Fruit fly (Drosophila melanogaster) whole organism, wandering third instar larva: ENCODE data around the gene CG43137.

Source experiments
- Abd-B ChIP-seq: fragments of >200 bp; optimal IDR thresholded peaks from 2 replicates; lab custom pipeline; 2017; ENCODE audit warnings: missing biosample characterization, missing genetic modification characterization
- CG32264 ChIP-seq: fragments of 200-800 bp; sonication (Bioruptor generic); optimal IDR thresholded peaks from 2 replicates; lab custom pipeline; 2016; ENCODE audit warnings: missing biosample characterization, missing genetic modification characterization
- CG9705 ChIP-seq: fragments of 200-800 bp; sonication (Bioruptor generic); optimal IDR thresholded peaks from 2 replicates; lab custom pipeline; 2018; ENCODE audit warnings: missing biosample characterization, mild to moderate bottlenecking, missing genetic modification characterization
- CrebA ChIP-seq: fragments of 200-800 bp; sonication (Bioruptor generic); optimal IDR thresholded peaks from 2 replicates; lab custom pipeline; 2016; ENCODE audit warnings: missing biosample characterization, mild to moderate bottlenecking, missing genetic modification characterization, borderline replicate concordance
- Dfd ChIP-seq: fragments of >200 bp; optimal IDR thresholded peaks from 2 replicates; lab custom pipeline; 2017; ENCODE audit warnings: missing biosample characterization, missing genetic modification characterization
- Dif ChIP-seq: fragments of 200-275, 200-300 bp; sonication (Bioruptor generic); optimal IDR thresholded peaks from 2 replicates; lab custom pipeline; 2018; ENCODE audit warnings: missing biosample characterization, missing genetic modification characterization; ENCODE audit not compliant: partially characterized antibody
- GATAd ChIP-seq: sonication (Bioruptor generic); optimal IDR thresholded peaks from 2 replicates; lab custom pipeline; 2016; ENCODE audit warnings: missing biosample characterization, missing genetic modification characterization
- HLH106 ChIP-seq: fragments of 200-800 bp; optimal IDR thresholded peaks from 3 replicates; lab custom pipeline; 2019; ENCODE audit warnings: missing biosample characterization, mild to moderate bottlenecking, missing genetic modification characterization, moderate library complexity
- Hnf4 ChIP-seq: fragments of 200-800 bp; sonication (Bioruptor generic); optimal IDR thresholded peaks from 2 replicates; lab custom pipeline; 2016; ENCODE audit warnings: missing biosample characterization, mild to moderate bottlenecking, missing genetic modification characterization
- Hr78 ChIP-seq: fragments of >200 bp; optimal IDR thresholded peaks from 2 replicates; lab custom pipeline; 2017; ENCODE audit warnings: missing biosample characterization, missing genetic modification characterization
- Hr83 ChIP-seq: fragments of 200-300 bp; sonication (Bioruptor generic); optimal IDR thresholded peaks from 2 replicates; lab custom pipeline; 2016; ENCODE audit warnings: missing biosample characterization, mild to moderate bottlenecking, missing genetic modification characterization, moderate library complexity; ENCODE audit not compliant: poor library complexity, severe bottlenecking
- Jra ChIP-seq: sonication (Bioruptor generic); optimal IDR thresholded peaks from 2 replicates; lab custom pipeline; 2016; ENCODE audit warnings: missing biosample characterization, missing genetic modification characterization
- Mio ChIP-seq: sonication (Bioruptor generic); optimal IDR thresholded peaks from 2 replicates; lab custom pipeline; 2016; ENCODE audit warnings: missing biosample characterization, missing genetic modification characterization
- Myc ChIP-seq: fragments of >200 bp; optimal IDR thresholded peaks from 2 replicates; lab custom pipeline; 2017
- N ChIP-seq: fragments of >200 bp; optimal IDR thresholded peaks from 2 replicates; lab custom pipeline; 2018; ENCODE audit warnings: missing biosample characterization, missing external identifiers, missing genetic modification characterization
- OdsH ChIP-seq: fragments of 200-800 bp; sonication (Bioruptor generic); optimal IDR thresholded peaks from 2 replicates; lab custom pipeline; 2016; ENCODE audit warnings: missing biosample characterization, mild to moderate bottlenecking, missing genetic modification characterization
- Rel ChIP-seq, 2 experiments: fragments of 200-800 bp; sonication (Bioruptor generic) in 1 of 2; optimal IDR thresholded peaks; 2 replicates in 1 of 2; 3 replicates in 1 of 2; lab custom pipeline; 2016 to 2019; ENCODE audit warnings: mild to moderate bottlenecking in 2 of 2, missing biosample characterization in 2 of 2, missing genetic modification characterization in 2 of 2, moderate library complexity in 1 of 2
- Sp1 ChIP-seq: fragments of 200-800 bp; sonication (Bioruptor generic); optimal IDR thresholded peaks from 3 replicates; lab custom pipeline; 2019; ENCODE audit warnings: missing biosample characterization, mild to moderate bottlenecking, missing genetic modification characterization, moderate library complexity
- Vsx2 ChIP-seq: fragments of 200-300, 225-300 bp; sonication (Bioruptor generic); optimal IDR thresholded peaks from 2 replicates; lab custom pipeline; 2018; ENCODE audit warnings: missing biosample characterization, missing genetic modification characterization; ENCODE audit not compliant: partially characterized antibody
- br ChIP-seq: fragments of 200-800 bp; sonication (Bioruptor generic); optimal IDR thresholded peaks from 2 replicates; lab custom pipeline; 2016; ENCODE audit warnings: missing biosample characterization, missing genetic modification characterization
- brk ChIP-seq: fragments of 200-800 bp; sonication (Bioruptor generic); optimal IDR thresholded peaks from 2 replicates; lab custom pipeline; 2016; ENCODE audit warnings: missing biosample characterization, mild to moderate bottlenecking, missing genetic modification characterization
- dl ChIP-seq, 2 experiments: fragments of 175-275, 200-275 bp in 1 of 2; fragments of 200-275 bp in 1 of 2; sonication (Bioruptor generic); optimal IDR thresholded peaks; lab custom pipeline; 2018; ENCODE audit warnings: mild to moderate bottlenecking in 2 of 2, missing biosample characterization in 2 of 2, missing genetic modification characterization in 2 of 2, moderate library complexity in 2 of 2; ENCODE audit not compliant: partially characterized antibody in 2 of 2, insufficient read depth in 1 of 2
- dmrt93B ChIP-seq: fragments of 200-800 bp; sonication (Bioruptor generic); optimal IDR thresholded peaks from 2 replicates; lab custom pipeline; 2018; ENCODE audit warnings: missing biosample characterization, mild to moderate bottlenecking, missing genetic modification characterization
- dsf ChIP-seq: sonication (Bioruptor generic); optimal IDR thresholded peaks from 2 replicates; lab custom pipeline; 2016; ENCODE audit warnings: missing biosample characterization, missing genetic modification characterization, borderline replicate concordance
- ey ChIP-seq: fragments of 200-800 bp; sonication (Bioruptor generic); optimal IDR thresholded peaks from 2 replicates; lab custom pipeline; 2016; ENCODE audit warnings: missing biosample characterization, missing genetic modification characterization
- foxo ChIP-seq, 2 experiments: fragments of 200-800 bp; sonication (Bioruptor generic); optimal IDR thresholded peaks; 2 replicates in 1 of 2; 3 replicates in 1 of 2; lab custom pipeline; 2016 to 2017; ENCODE audit warnings: missing biosample characterization in 2 of 2, missing genetic modification characterization in 2 of 2
- fru ChIP-seq: fragments of 200-800 bp; sonication (Bioruptor generic); optimal IDR thresholded peaks from 3 replicates; lab custom pipeline; 2016; ENCODE audit warnings: missing biosample characterization, mild to moderate bottlenecking, missing genetic modification characterization
- h ChIP-seq: fragments of 200-800 bp; sonication (Bioruptor generic); optimal IDR thresholded peaks from 3 replicates; lab custom pipeline; 2016; ENCODE audit warnings: missing biosample characterization, mild to moderate bottlenecking, missing genetic modification characterization
- jim ChIP-seq: fragments of 175-275, 200-325 bp; sonication (Bioruptor generic); optimal IDR thresholded peaks from 2 replicates; lab custom pipeline; 2016; ENCODE audit warnings: missing biosample characterization, mild to moderate bottlenecking, missing genetic modification characterization
- lola ChIP-seq: fragments of >200 bp; optimal IDR thresholded peaks from 2 replicates; lab custom pipeline; 2017; ENCODE audit warnings: missing biosample characterization, missing genetic modification characterization
- pan ChIP-seq: fragments of >200 bp; optimal IDR thresholded peaks from 2 replicates; lab custom pipeline; 2017
- psq ChIP-seq: fragments of 200-800 bp; sonication (Bioruptor generic); optimal IDR thresholded peaks from 3 replicates; lab custom pipeline; 2017; ENCODE audit warnings: missing biosample characterization, mild to moderate bottlenecking, missing genetic modification characterization, moderate library complexity
- rgr ChIP-seq: fragments of 200-800 bp; sonication (Bioruptor generic); optimal IDR thresholded peaks from 3 replicates; lab custom pipeline; 2016; ENCODE audit warnings: missing biosample characterization, mild to moderate bottlenecking, missing genetic modification characterization
- sage ChIP-seq: fragments of 200-800 bp; sonication (Bioruptor generic); optimal IDR thresholded peaks from 2 replicates; lab custom pipeline; 2016; ENCODE audit warnings: missing biosample characterization, mild to moderate bottlenecking, missing genetic modification characterization
- sv ChIP-seq: fragments of 200-800 bp; sonication (Bioruptor generic); optimal IDR thresholded peaks from 3 replicates; lab custom pipeline; 2016; ENCODE audit warnings: missing biosample characterization, missing genetic modification characterization
- tai ChIP-seq: sonication (Bioruptor generic); optimal IDR thresholded peaks from 2 replicates; lab custom pipeline; 2016; ENCODE audit warnings: missing biosample characterization, missing genetic modification characterization
- usp ChIP-seq: fragments of >200 bp; optimal IDR thresholded peaks from 2 replicates; lab custom pipeline; 2017; ENCODE audit warnings: missing biosample characterization, missing genetic modification characterization
- woc ChIP-seq: sonication (Bioruptor generic); optimal IDR thresholded peaks from 2 replicates; lab custom pipeline; 2016; ENCODE audit warnings: missing biosample characterization, mild to moderate bottlenecking, missing genetic modification characterization

The CG43137 gene

DNA sequence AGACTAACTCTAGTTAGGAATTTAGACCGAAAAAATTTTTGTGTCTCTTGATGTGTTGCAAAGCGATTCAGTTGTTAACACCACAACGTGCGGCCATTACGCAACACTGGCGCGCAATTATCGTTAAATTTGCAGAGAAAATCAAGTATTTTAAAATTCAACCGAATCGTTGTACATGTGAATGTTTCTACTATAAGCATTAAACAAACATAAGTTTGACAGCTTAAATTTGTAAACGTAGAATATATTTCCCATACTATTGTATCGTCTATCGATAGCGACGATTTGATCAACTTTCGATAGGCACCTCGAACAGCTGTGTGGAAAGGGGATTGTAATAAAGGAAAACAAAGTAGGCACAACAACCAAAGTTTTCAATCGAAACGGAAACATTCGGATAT, 14.6 kb upstream of the CG43137 start, which contains the start of the genes Usp30 and CG16721:
Gene Usp30 (minus strand): TSS at position 245 of the 401 bp plus-strand sequence.
Gene CG16721 (plus strand): TSS at position 327 of the 401 bp plus-strand sequence.
- TF ChIP-seq Myc (lab: Kevin White, UChicago) (no peak), GATAd (no peak), lola (GFP tag; lab: Kevin White, UChicago) (no peak), CG9705 (GFP tag; lab: Kevin White, UChicago) (peak; percentile 31), CG32264 (peak; percentile 38), psq (GFP tag; lab: Kevin White, UChicago) (peak; percentile 65), dl (GFP tag; optimal IDR thresholded peaks at IDR 0.05; lab: Kevin White, UChicago; ENCODE audit: insufficient read depth in 1 of 2, partially characterized antibody in 2 of 2) (no peak), sage (GFP tag; lab: Kevin White, UChicago) (no peak), Vsx2 (GFP tag; lab: Kevin White, UChicago) (no peak), pan (lab: Kevin White, UChicago) (no peak), woc (GFP tag; lab: Kevin White, UChicago) (no peak), Hr78 (no peak), Jra (GFP tag; lab: Kevin White, UChicago) (peak; percentile 81), Dfd (GFP tag; lab: Kevin White, UChicago) (no peak), Mio (GFP tag; lab: Kevin White, UChicago) (no peak), Rel (GFP tag; optimal IDR thresholded peaks at IDR 0.05; lab: Kevin White, UChicago) (no peak), Rel (tag; optimal IDR thresholded peaks at IDR 0.05; lab: Kevin White, UChicago) (peak; percentile 66), rgr (peak; percentile 80), usp (no peak), foxo (GFP tag; optimal IDR thresholded peaks at IDR 0.05; lab: Kevin White, UChicago) (peak in 1 of 2 experiments; percentile 84), br (peak; percentile 68), Hr83 (GFP tag; lab: Kevin White, UChicago) (peak; percentile 11), ey (GFP tag; lab: Kevin White, UChicago) (peak; percentile 59), CrebA (GFP tag; lab: Kevin White, UChicago) (no peak), tai (GFP tag; lab: Kevin White, UChicago) (no peak), fru (GFP tag; lab: Kevin White, UChicago) (peak; percentile 74), dmrt93B (GFP tag; lab: Kevin White, UChicago) (no peak), brk (no peak), Hnf4 (no peak), h (GFP tag; lab: Kevin White, UChicago) (peak; percentile 80), jim (GFP tag; lab: Kevin White, UChicago) (no peak), Abd-B (no peak), HLH106 (peak; percentile 55), OdsH (peak; percentile 65), sv (GFP tag; lab: Kevin White, UChicago) (peak; percentile 51), Dif (GFP tag; lab: Kevin White, UChicago) (no peak), Sp1 (GFP tag; lab: Kevin White, UChicago) (peak; percentile 57), dsf (GFP tag; lab: Kevin White, UChicago) (no peak), N (GFP tag; lab: Kevin White, UChicago) (no peak)

DNA sequence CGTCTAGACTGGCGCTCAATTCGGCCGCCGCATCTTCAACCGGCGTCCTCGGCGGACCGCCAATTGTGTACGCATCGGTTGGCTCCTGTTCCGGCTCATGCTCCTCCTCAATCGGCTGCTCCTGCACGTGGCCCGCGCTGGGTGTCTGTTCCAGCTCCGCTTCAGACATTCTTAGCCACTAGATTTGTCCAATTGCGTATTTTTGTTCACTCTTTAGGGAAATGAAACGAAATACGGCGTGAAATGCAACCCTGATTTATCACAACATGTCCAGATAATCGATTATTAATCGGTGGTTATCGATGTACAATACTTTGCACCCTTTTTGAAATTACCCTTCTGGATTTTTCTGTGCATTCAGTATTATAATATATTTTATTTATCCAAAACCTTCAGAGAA, 11.6 kb upstream of the CG43137 start, which contains the start of gene mof:
Gene mof (minus strand): TSS at position 270 of the 400 bp plus-strand sequence.
- TF ChIP-seq ey (GFP tag; lab: Kevin White, UChicago): no peak
- TF ChIP-seq Jra (GFP tag; lab: Kevin White, UChicago): no peak
- TF ChIP-seq lola (GFP tag; lab: Kevin White, UChicago): no peak
- no peak for TF ChIP-seq Rel (GFP tag; optimal IDR thresholded peaks at IDR 0.05; lab: Kevin White, UChicago)
- TF ChIP-seq Rel (tag; optimal IDR thresholded peaks at IDR 0.05; lab: Kevin White, UChicago): no peak
- no peak for TF ChIP-seq Hnf4
- no peak for TF ChIP-seq Abd-B
- TF ChIP-seq, all 38 proteins: peak for 0

DNA sequence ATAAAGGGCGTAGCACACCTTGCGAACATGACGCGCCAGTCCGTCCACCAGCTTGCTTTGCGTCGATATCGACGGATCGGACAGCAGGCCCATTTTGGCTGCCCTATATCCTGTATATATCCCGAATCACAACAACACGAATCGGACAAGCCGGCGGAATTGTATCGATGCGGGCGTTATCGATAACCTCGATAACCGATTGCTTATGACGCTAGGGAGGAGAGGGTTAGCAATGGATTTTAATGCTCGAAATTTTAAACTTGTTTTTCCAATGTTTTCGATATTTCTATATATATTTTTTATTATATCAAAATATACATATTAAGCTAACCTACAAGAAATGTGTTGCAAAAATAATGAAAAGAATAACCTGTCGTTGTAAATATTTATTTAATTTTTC, 8.2 kb upstream of the CG43137 start, which contains the start of gene GAA1:
Gene GAA1 (minus strand): TSS at position 194 of the 400 bp plus-strand sequence.
- TF ChIP-seq HLH106 (peak; percentile 17), sv (GFP tag; lab: Kevin White, UChicago) (no peak)
